Worm (Caenorhabditis elegans) whole organism, L4 larva: ENCODE results near the gene C08F11.13.

ENCODE experiments used
- F10B5.3 ChIP-seq: sonication (generic microtip); optimal IDR thresholded peaks from 2 replicates; lab custom pipeline; 2016; ENCODE audit warnings: mild to moderate bottlenecking, missing genetic modification characterization, missing compliant biosample characterization
- F26F4.8 ChIP-seq: fragments of 200-800 bp; sonication (Bioruptor generic); conservative IDR thresholded peaks from 2 replicates; pipeline ENCODE4 v1.3.6; 2022; ENCODE audit warnings: missing genetic modification characterization, missing compliant biosample characterization
- R02D3.7 ChIP-seq: fragments of 150-350 bp; sonication (generic microtip); optimal IDR thresholded peaks from 3 replicates; lab custom pipeline; 2014; ENCODE audit warnings: missing biosample characterization, missing genetic modification characterization
- T20F7.1 ChIP-seq: fragments of 200-800 bp; sonication (Bioruptor generic); optimal IDR thresholded peaks from 2 replicates; lab custom pipeline; 2018; ENCODE audit warnings: mild to moderate bottlenecking, missing genetic modification characterization, missing compliant biosample characterization
- T26A8.4 ChIP-seq: fragments of 200-800 bp; sonication (Bioruptor generic); IDR thresholded peaks from 2 replicates; pipeline ENCODE4 v1.3.6; 2022; ENCODE audit warnings: missing genetic modification characterization, missing compliant biosample characterization
- Y105C5A.15 ChIP-seq: fragments of 200-800 bp; sonication (Bioruptor generic); IDR thresholded peaks from 2 replicates; pipeline ENCODE4 v1.3.6; 2022; ENCODE audit warnings: missing genetic modification characterization, missing compliant biosample characterization
- aly-2 ChIP-seq: sonication (generic microtip); optimal IDR thresholded peaks from 2 replicates; lab custom pipeline; 2018; ENCODE audit warnings: missing biosample characterization, missing genetic modification characterization
- arid-1 ChIP-seq: fragments of 200-800 bp; sonication (Bioruptor generic); conservative IDR thresholded peaks from 2 replicates; pipeline ENCODE4 v1.3.6; 2022; ENCODE audit warnings: missing genetic modification reagents, missing genetic modification characterization, missing compliant biosample characterization
- ceh-20 ChIP-seq: fragments of 200-800 bp; sonication (Bioruptor generic); IDR thresholded peaks from 2 replicates; pipeline ENCODE4 v1.3.6; 2022; ENCODE audit warnings: missing genetic modification reagents, missing genetic modification characterization, missing compliant biosample characterization
- ceh-62 ChIP-seq: sonication (generic microtip); optimal IDR thresholded peaks from 2 replicates; lab custom pipeline; 2017; ENCODE audit warnings: missing biosample characterization, missing genetic modification characterization
- ces-1 ChIP-seq: fragments of 150-350 bp; sonication (generic microtip); optimal IDR thresholded peaks from 4 replicates; lab custom pipeline; 2014; ENCODE audit warnings: missing biosample characterization, missing genetic modification reagents, missing genetic modification characterization
- ctbp-1 ChIP-seq: fragments of 200-800 bp; sonication (Bioruptor generic); IDR thresholded peaks from 2 replicates; pipeline ENCODE4 v1.3.6; 2022; ENCODE audit warnings: missing genetic modification reagents, missing genetic modification characterization, missing compliant biosample characterization
- daf-16 ChIP-seq, 3 experiments: sonication (generic microtip); optimal IDR thresholded peaks; 2 replicates each; lab custom pipeline; 2016 to 2017; ENCODE audit warnings: missing genetic modification characterization in 3 of 3, missing genetic modification reagents in 3 of 3, mild to moderate bottlenecking in 2 of 3, missing compliant biosample characterization in 2 of 3, missing biosample characterization in 1 of 3, moderate library complexity in 1 of 3
- daf-8 ChIP-seq: fragments of 200-800 bp; sonication (Bioruptor generic); IDR thresholded peaks from 2 replicates; pipeline ENCODE4 v1.3.6; 2022; ENCODE audit warnings: missing genetic modification characterization, missing compliant biosample characterization
- dmd-9 ChIP-seq: fragments of 200-800 bp; sonication (Bioruptor generic); IDR thresholded peaks from 2 replicates; pipeline ENCODE4 v1.3.6; 2022; ENCODE audit warnings: missing genetic modification reagents, missing genetic modification characterization, missing compliant biosample characterization
- duxl-1 ChIP-seq: sonication (generic microtip); optimal IDR thresholded peaks from 2 replicates; lab custom pipeline; 2016; ENCODE audit warnings: mild to moderate bottlenecking, missing genetic modification characterization, moderate library complexity, missing compliant biosample characterization; ENCODE audit not compliant: poor library complexity
- dve-1 ChIP-seq: sonication (generic microtip); optimal IDR thresholded peaks from 2 replicates; lab custom pipeline; 2017; ENCODE audit warnings: antibody characterized with exemption, mild to moderate bottlenecking, missing genetic modification characterization, missing compliant biosample characterization; ENCODE audit not compliant: insufficient read depth
- egl-27 ChIP-seq: sonication (generic microtip); optimal IDR thresholded peaks from 3 replicates; lab custom pipeline; 2017; ENCODE audit warnings: missing biosample characterization, missing genetic modification reagents, missing genetic modification characterization
- gei-8 ChIP-seq: fragments of 200-800 bp; sonication (Bioruptor generic); optimal IDR thresholded peaks from 2 replicates; lab custom pipeline; 2018; ENCODE audit warnings: mild to moderate bottlenecking, missing genetic modification characterization, missing compliant biosample characterization
- hif-1 ChIP-seq, 2 experiments: sonication (generic microtip); optimal IDR thresholded peaks; 2 replicates each; lab custom pipeline; 2016 to 2017; ENCODE audit warnings: missing compliant biosample characterization in 2 of 2, missing genetic modification characterization in 2 of 2, missing genetic modification reagents in 2 of 2, missing genotype in 2 of 2, mild to moderate bottlenecking in 1 of 2
- hlh-11 ChIP-seq: fragments of 200-800 bp; sonication (Bioruptor generic); optimal IDR thresholded peaks from 2 replicates; lab custom pipeline; 2018; ENCODE audit warnings: mild to moderate bottlenecking, missing genetic modification characterization, missing compliant biosample characterization
- jun-1 ChIP-seq: fragments of 150-350 bp; optimal IDR thresholded peaks from 2 replicates; lab custom pipeline; 2014; ENCODE audit warnings: missing biosample characterization, missing genetic modification reagents, missing genetic modification characterization
- lim-7 ChIP-seq: fragments of 200-800 bp; sonication (Bioruptor generic); IDR thresholded peaks from 2 replicates; pipeline ENCODE4 v1.3.6; 2022; ENCODE audit warnings: missing genetic modification characterization, missing compliant biosample characterization
- lin-15B ChIP-seq: fragments of 150-350 bp; sonication (generic microtip); optimal IDR thresholded peaks from 3 replicates; lab custom pipeline; 2014; ENCODE audit warnings: missing biosample characterization, missing genetic modification characterization
- lir-3 ChIP-seq: sonication (generic microtip); optimal IDR thresholded peaks from 2 replicates; lab custom pipeline; 2016; ENCODE audit warnings: mild to moderate bottlenecking, missing genetic modification characterization, missing compliant biosample characterization
- madf-5 ChIP-seq, 2 experiments: fragments of 200-800 bp; sonication (Bioruptor generic); IDR thresholded peaks; 2 replicates each; pipeline ENCODE4 v1.3.6; 2022; ENCODE audit warnings: missing compliant biosample characterization in 2 of 2, missing genetic modification characterization in 2 of 2
- madf-9 ChIP-seq: fragments of 200-800 bp; sonication (Bioruptor generic); conservative IDR thresholded peaks from 2 replicates; pipeline ENCODE4 v1.3.6; 2022; ENCODE audit warnings: missing genetic modification reagents, missing genetic modification characterization, missing compliant biosample characterization
- mdt-29 ChIP-seq: fragments of 200-800 bp; sonication (Bioruptor generic); IDR thresholded peaks from 2 replicates; pipeline ENCODE4 v1.3.6; 2022; ENCODE audit warnings: missing genetic modification reagents, missing genetic modification characterization, missing compliant biosample characterization
- nhr-10 ChIP-seq: fragments of 150-350 bp; optimal IDR thresholded peaks from 2 replicates; lab custom pipeline; 2014; ENCODE audit warnings: missing biosample characterization, missing genetic modification characterization
- nhr-11 ChIP-seq: fragments of 150-350 bp; optimal IDR thresholded peaks from 2 replicates; lab custom pipeline; 2014; ENCODE audit warnings: missing biosample characterization, missing genetic modification characterization
- nhr-111 ChIP-seq: fragments of 200-800 bp; sonication (Bioruptor generic); optimal IDR thresholded peaks from 2 replicates; lab custom pipeline; 2018; ENCODE audit warnings: mild to moderate bottlenecking, missing genetic modification characterization, missing compliant biosample characterization
- nhr-237 ChIP-seq: sonication (generic microtip); optimal IDR thresholded peaks from 2 replicates; lab custom pipeline; 2017; ENCODE audit warnings: missing biosample characterization, missing genetic modification characterization
- nhr-25 ChIP-seq: sonication (generic microtip); optimal IDR thresholded peaks from 2 replicates; lab custom pipeline; 2017; ENCODE audit warnings: missing genetic modification characterization, mild to moderate bottlenecking, missing compliant biosample characterization, antibody characterized with exemption, moderate library complexity, borderline replicate concordance; ENCODE audit not compliant: insufficient read depth
- nhr-28 ChIP-seq: fragments of 150-350 bp; optimal IDR thresholded peaks from 2 replicates; lab custom pipeline; 2014; ENCODE audit warnings: missing biosample characterization, missing genetic modification characterization
- nhr-6 ChIP-seq: fragments of 150-350 bp; optimal IDR thresholded peaks from 2 replicates; lab custom pipeline; 2014; ENCODE audit warnings: missing biosample characterization, missing genetic modification characterization
- nhr-77 ChIP-seq: fragments of 150-350 bp; optimal IDR thresholded peaks from 2 replicates; lab custom pipeline; 2014; ENCODE audit warnings: missing biosample characterization, missing genetic modification characterization
- pqm-1 ChIP-seq: sonication (generic microtip); optimal IDR thresholded peaks from 2 replicates; lab custom pipeline; 2017; ENCODE audit warnings: missing biosample characterization, missing genetic modification characterization
- sdz-12 ChIP-seq: fragments of 200-800 bp; sonication (Bioruptor generic); optimal IDR thresholded peaks from 2 replicates; lab custom pipeline; 2018; ENCODE audit warnings: mild to moderate bottlenecking, missing genetic modification characterization, missing compliant biosample characterization
- set-16 ChIP-seq: fragments of 200-800 bp; sonication (Bioruptor generic); IDR thresholded peaks from 2 replicates; pipeline ENCODE4 v1.3.6; 2022; ENCODE audit warnings: missing genetic modification reagents, missing genetic modification characterization, missing compliant biosample characterization
- snpc-4 ChIP-seq: fragments of 150-350 bp; optimal IDR thresholded peaks from 2 replicates; lab custom pipeline; 2014; ENCODE audit warnings: missing biosample characterization, missing genetic modification characterization
- unc-39 ChIP-seq: sonication (generic microtip); optimal IDR thresholded peaks from 2 replicates; lab custom pipeline; 2017; ENCODE audit warnings: missing biosample characterization, missing genetic modification characterization
- unc-62 ChIP-seq, 3 experiments: fragments of 150-350 bp in 1 of 3; sonication (generic microtip); optimal IDR thresholded peaks in 2 of 3; peaks in 1 of 3; 1 replicate in 1 of 3; 2 replicates in 2 of 3; lab custom pipeline; 2014 to 2017; ENCODE audit warnings: missing biosample characterization in 3 of 3, missing genetic modification characterization in 3 of 3, missing genetic modification reagents in 3 of 3, missing genotype in 1 of 3
- zip-11 ChIP-seq: fragments of 200-800 bp; sonication (Bioruptor generic); IDR thresholded peaks from 2 replicates; pipeline ENCODE4 v1.3.6; 2022; ENCODE audit warnings: missing genetic modification characterization, missing compliant biosample characterization
- ztf-11 ChIP-seq: fragments of 150-350 bp; optimal IDR thresholded peaks from 2 replicates; lab custom pipeline; 2014; ENCODE audit warnings: missing biosample characterization, missing genetic modification characterization

C08F11.13 gene

DNA sequence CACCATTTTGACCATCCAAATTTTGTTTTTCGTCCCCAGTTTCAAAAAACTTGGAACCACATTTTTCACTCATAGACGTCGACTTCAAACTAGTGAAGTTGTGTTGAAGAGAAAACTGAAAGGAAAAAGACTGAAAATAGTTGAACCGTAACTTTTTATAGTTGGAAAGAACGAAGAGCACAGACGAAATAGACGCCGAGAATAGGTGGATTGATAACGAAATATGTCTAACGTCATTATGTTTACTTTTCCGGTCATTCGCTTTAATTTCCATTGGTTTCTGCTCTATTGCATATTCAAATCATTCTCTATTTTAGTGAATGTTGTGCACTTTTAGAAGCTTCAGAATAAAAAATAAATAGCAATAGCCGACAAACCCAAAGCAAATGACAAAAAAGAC, at the start of gene C08F11.13:
C08F11.13 (minus strand) TSS at position 138 of the 400 bp plus-strand sequence.
- TF ChIP-seq nhr-25 (tag; lab: Kevin White, UChicago) (no peak), dmd-9 (GFP tag; lab: Robert Waterston, UW) (no peak), set-16 (GFP tag; lab: Robert Waterston, UW) (no peak), unc-39 (tag; lab: Kevin White, UChicago) (no peak), snpc-4 (tag; lab: Kevin White, UChicago) (no peak), sdz-12 (GFP tag; lab: Kevin White, UChicago) (no peak), ctbp-1 (GFP tag; lab: Robert Waterston, UW) (no peak), nhr-111 (no peak), lir-3 (tag; lab: Kevin White, UChicago) (no peak), mdt-29 (GFP tag; lab: Robert Waterston, UW) (no peak), ztf-11 (tag; lab: Kevin White, UChicago) (no peak), dve-1 (tag; lab: Kevin White, UChicago) (peak; percentile 44), aly-2 (tag; lab: Kevin White, UChicago) (no peak), madf-9 (GFP tag; lab: Robert Waterston, UW) (no peak), lin-15B (tag; lab: Kevin White, UChicago) (no peak), daf-8 (no peak), lim-7 (GFP tag; lab: Robert Waterston, UW) (no peak), F26F4.8 (GFP tag; lab: Robert Waterston, UW) (no peak), gei-8 (GFP tag; lab: Kevin White, UChicago) (no peak), nhr-28 (peak; percentile 59), egl-27 (no peak), pqm-1 (tag; lab: Kevin White, UChicago) (peak; percentile 23), zip-11 (GFP tag; lab: Robert Waterston, UW) (no peak), nhr-11 (no peak), unc-62 (GFP tag; optimal IDR thresholded peaks at IDR 0.05 in 1 of 2; lab: Kevin White, UChicago) (peak in 1 of 2 experiments; percentile 54), unc-62 (tag; optimal IDR thresholded peaks at IDR 0.05; lab: Kevin White, UChicago) (no peak), hif-1 (tag; optimal IDR thresholded peaks at IDR 0.05; lab: Kevin White, UChicago) (no peak), T26A8.4 (GFP tag; lab: Robert Waterston, UW) (no peak), daf-16 (GFP tag; optimal IDR thresholded peaks at IDR 0.05; lab: Kevin White, UChicago) (no peak), daf-16 (tag; optimal IDR thresholded peaks at IDR 0.05; lab: Kevin White, UChicago) (peak; percentile 89), duxl-1 (tag; lab: Kevin White, UChicago) (no peak), nhr-6 (no peak), F10B5.3 (tag; lab: Kevin White, UChicago) (no peak), jun-1 (no peak), hlh-11 (tag; lab: Kevin White, UChicago) (no peak), ceh-20 (no peak), nhr-77 (tag; lab: Kevin White, UChicago) (peak; percentile 7), madf-5 (GFP tag; IDR thresholded peaks at IDR 0.05; lab: Robert Waterston, UW) (no peak), R02D3.7 (no peak), Y105C5A.15 (GFP tag; lab: Robert Waterston, UW) (no peak), arid-1 (GFP tag; lab: Robert Waterston, UW) (no peak), nhr-237 (no peak), ceh-62 (tag; lab: Kevin White, UChicago) (no peak), ces-1 (no peak), T20F7.1 (GFP tag; lab: Kevin White, UChicago) (no peak), nhr-10 (tag; lab: Kevin White, UChicago) (no peak)
